Fruit fly (Drosophila melanogaster) whole organism, prepupa: ENCODE data around the gene bigmax.

ENCODE experiments used
- CG15336 ChIP-seq: fragments of 200-800 bp; sonication (Bioruptor generic); IDR thresholded peaks from 2 replicates; pipeline ENCODE4 v1.3.6; 2022; ENCODE audit warnings: missing biosample characterization, missing genetic modification characterization
- CG1621 ChIP-seq: fragments of 200-800 bp; sonication (Bioruptor generic); optimal IDR thresholded peaks from 3 replicates; lab custom pipeline; 2018; ENCODE audit warnings: missing biosample characterization, mild to moderate bottlenecking, missing genetic modification characterization
- CG3032 ChIP-seq: fragments of 200-800 bp; optimal IDR thresholded peaks from 2 replicates; lab custom pipeline; 2019; ENCODE audit warnings: missing biosample characterization, mild to moderate bottlenecking, missing genetic modification characterization, moderate library complexity
- CG31627 ChIP-seq: fragments of 200-800 bp; sonication (Bioruptor generic); optimal IDR thresholded peaks from 3 replicates; lab custom pipeline; 2016; ENCODE audit warnings: missing biosample characterization, missing genetic modification characterization
- CG4318 ChIP-seq: fragments of 200-800 bp; sonication (Bioruptor generic); optimal IDR thresholded peaks from 3 replicates; lab custom pipeline; 2017; ENCODE audit warnings: missing biosample characterization, mild to moderate bottlenecking, missing genetic modification characterization
- CG6792 ChIP-seq: fragments of 200-800 bp; sonication (Bioruptor generic); optimal IDR thresholded peaks from 3 replicates; lab custom pipeline; 2016; ENCODE audit warnings: missing biosample characterization, missing genetic modification characterization
- CG8119 ChIP-seq: fragments of 200-800 bp; sonication (Bioruptor generic); IDR thresholded peaks from 3 replicates; pipeline ENCODE4 v1.3.6; 2022; ENCODE audit warnings: missing biosample characterization, missing genetic modification characterization
- CG8319 ChIP-seq: fragments of 200-800 bp; sonication (Bioruptor generic); optimal IDR thresholded peaks from 3 replicates; lab custom pipeline; 2016; ENCODE audit warnings: missing biosample characterization, missing genetic modification characterization
- Eip93F ChIP-seq: fragments of 200-800 bp; sonication (Bioruptor generic); optimal IDR thresholded peaks from 2 replicates; lab custom pipeline; 2016; ENCODE audit warnings: missing biosample characterization, mild to moderate bottlenecking, missing genetic modification characterization
- Hr39 ChIP-seq: fragments of 200-800 bp; sonication (Bioruptor generic); optimal IDR thresholded peaks from 2 replicates; lab custom pipeline; 2016; ENCODE audit warnings: missing biosample characterization, missing genetic modification characterization
- Sox14 ChIP-seq: fragments of 200-800 bp; sonication (Bioruptor generic); optimal IDR thresholded peaks from 3 replicates; lab custom pipeline; 2016; ENCODE audit warnings: missing biosample characterization, missing genetic modification characterization
- esn ChIP-seq: fragments of 200-800 bp; sonication (Bioruptor generic); optimal IDR thresholded peaks from 2 replicates; lab custom pipeline; 2016; ENCODE audit warnings: missing biosample characterization, mild to moderate bottlenecking, missing genetic modification characterization, moderate library complexity
- fkh ChIP-seq: fragments of 200-800 bp; sonication (Bioruptor generic); optimal IDR thresholded peaks from 3 replicates; lab custom pipeline; 2017; ENCODE audit warnings: missing biosample characterization, mild to moderate bottlenecking, missing genetic modification characterization, moderate library complexity
- salr ChIP-seq, 2 experiments: fragments of 200-800 bp; sonication (Bioruptor generic); optimal IDR thresholded peaks; 3 replicates each; lab custom pipeline; 2016 to 2018; ENCODE audit warnings: missing biosample characterization in 2 of 2, missing genetic modification characterization in 2 of 2, mild to moderate bottlenecking in 1 of 2
- svp ChIP-seq: fragments of 200-800 bp; sonication (Bioruptor generic); peaks from one replicate; lab custom pipeline; 2016; ENCODE audit warnings: missing biosample characterization, missing genetic modification characterization
- topi ChIP-seq: fragments of 200-800 bp; sonication (Bioruptor generic); optimal IDR thresholded peaks from 3 replicates; lab custom pipeline; 2016; ENCODE audit warnings: missing biosample characterization, missing genetic modification characterization

Gene bigmax

DNA sequence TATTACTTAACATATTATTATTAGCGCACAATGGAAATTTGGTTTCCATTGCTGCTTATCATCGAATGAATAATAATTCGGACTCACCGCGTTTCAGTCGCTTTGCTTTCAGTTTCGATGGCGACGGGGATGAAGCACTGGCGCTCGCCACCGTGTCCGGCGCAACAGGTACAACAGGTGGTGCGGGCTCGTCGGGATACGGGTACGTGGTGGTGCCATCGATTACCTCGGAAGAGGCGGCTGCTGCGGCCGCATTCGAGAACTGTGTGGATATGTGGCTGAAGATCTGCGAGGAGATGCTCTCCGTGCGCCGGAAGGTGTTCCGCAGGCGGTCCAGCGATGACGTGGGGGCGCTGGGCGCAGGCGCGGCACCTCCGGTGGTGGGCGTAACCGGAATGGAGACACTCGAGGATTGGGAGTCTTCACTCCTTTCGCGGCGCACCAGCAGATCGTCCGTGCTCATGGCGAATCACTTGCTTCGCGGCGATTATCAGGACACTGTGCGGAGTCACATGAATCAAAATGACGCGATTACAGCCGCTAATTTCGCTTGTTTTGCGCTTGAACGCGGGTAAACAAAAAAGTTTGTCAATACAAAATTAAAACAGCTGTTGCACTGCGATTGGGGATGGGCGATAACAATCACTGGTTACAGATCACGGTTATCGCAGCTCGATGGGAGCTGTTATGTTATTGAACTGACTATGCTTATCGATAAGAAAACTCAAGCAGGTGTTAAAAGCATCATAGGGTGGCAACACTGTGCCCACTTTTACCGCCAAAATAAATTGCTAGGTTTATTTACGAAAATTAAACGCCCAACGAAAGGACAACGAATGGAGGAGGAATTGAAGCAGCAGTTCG lies 49.7 kb downstream of the bigmax start, which contains the start of the genes CG31064 and PolA2:
Gene CG31064 (minus strand): TSS at position 648 of the 864 bp plus-strand sequence.
Gene PolA2 (plus strand): TSS at position 726 of the 864 bp plus-strand sequence.
- TF ChIP-seq CG31627 (GFP tag; lab: Kevin White, UChicago) (no peak), CG6792 (GFP tag; lab: Kevin White, UChicago) (no peak), esn (GFP tag; lab: Kevin White, UChicago) (peak; percentile 0), Eip93F (no peak), CG1621 (tag; lab: Kevin White, UChicago) (peak; percentile 37), fkh (GFP tag; lab: Kevin White, UChicago) (peak; percentile 95), Sox14 (GFP tag; lab: Kevin White, UChicago) (no peak), CG8319 (GFP tag; lab: Kevin White, UChicago) (no peak), CG15336 (no peak), salr (GFP tag; optimal IDR thresholded peaks at IDR 0.05; lab: Kevin White, UChicago) (no peak), CG3032 (tag; lab: Kevin White, UChicago) (no peak), topi (GFP tag; lab: Kevin White, UChicago) (no peak), Hr39 (GFP tag; lab: Kevin White, UChicago) (no peak), CG8119 (GFP tag; lab: Robert Waterston, UW) (no peak), CG4318 (no peak)

DNA sequence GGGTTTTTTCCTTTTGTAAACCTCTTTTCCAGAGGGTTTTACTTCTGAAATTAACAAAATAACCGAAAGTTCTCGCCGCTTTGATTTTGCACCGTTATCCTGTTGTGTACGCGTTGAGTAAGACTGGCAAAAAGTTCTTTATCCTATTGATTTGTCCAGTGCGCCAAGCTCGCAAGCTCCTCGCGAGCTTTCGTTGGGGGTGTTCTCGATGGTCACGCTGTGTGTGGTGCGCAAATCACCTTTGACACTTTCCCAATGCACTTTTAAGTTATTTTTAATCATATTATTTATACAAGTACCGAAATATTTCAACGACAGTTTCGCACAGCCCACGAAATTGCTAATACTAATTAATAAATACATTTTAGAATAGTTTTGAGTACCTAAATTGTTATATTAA lies 50.3 kb downstream of the bigmax start:
- no peak for TF ChIP-seq Sox14 (GFP tag; lab: Kevin White, UChicago)
- peak; percentile 73 for TF ChIP-seq svp (GFP tag; lab: Kevin White, UChicago)
